Fruit fly (Drosophila melanogaster) whole organism, embryonic: ENCODE data around the gene CIA30.

ENCODE experiments used
- Doc3 ChIP-seq: fragments of 200-800 bp; sonication (Bioruptor generic); IDR thresholded peaks from 3 replicates; pipeline ENCODE4 v1.3.6; 2022; ENCODE audit warnings: missing biosample characterization, missing genetic modification characterization; ENCODE audit not compliant: partially characterized antibody
- NK7.1 ChIP-seq: fragments of 200-800 bp; sonication (Bioruptor generic); optimal IDR thresholded peaks from 3 replicates; lab custom pipeline; 2016; ENCODE audit warnings: missing biosample characterization, missing genetic modification characterization

- TF ChIP-seq NK7.1 (GFP tag; lab: Kevin White, UChicago) (no peak), Doc3 (GFP tag; lab: Robert Waterston, UW) (no peak)
Measured at dm6 chr3R:29778139-29778984, 41.6 kb downstream of the CIA30 start.
